Fruit fly (Drosophila melanogaster) whole organism, embryonic: ENCODE data around the gene tsl.
A peak's percentile ranks its signal among the peaks of the same experiment; 100 is the strongest.

Experiments used
- Blimp-1 ChIP-seq: fragments of 200-800 bp; sonication (Bioruptor generic); optimal IDR thresholded peaks from 3 replicates; lab custom pipeline; 2018; ENCODE audit warnings: missing biosample characterization, missing genetic modification characterization, mild to moderate bottlenecking, moderate library complexity, missing genetic modification reagents
- CG11398 ChIP-seq: fragments of 200-800 bp; sonication (Bioruptor generic); optimal IDR thresholded peaks from 2 replicates; lab custom pipeline; 2016; ENCODE audit warnings: missing biosample characterization, missing genetic modification characterization
- CG11723 ChIP-seq: fragments of 200-800 bp; sonication (Bioruptor generic); optimal IDR thresholded peaks from 2 replicates; lab custom pipeline; 2017; ENCODE audit warnings: missing biosample characterization, mild to moderate bottlenecking, missing genetic modification characterization
- CG12104 ChIP-seq: fragments of 200-800 bp; sonication (Bioruptor generic); optimal IDR thresholded peaks from 3 replicates; lab custom pipeline; 2016; ENCODE audit warnings: missing biosample characterization, missing genetic modification characterization
- CG12236 ChIP-seq: fragments of 200-800 bp; sonication (Bioruptor generic); optimal IDR thresholded peaks from 2 replicates; lab custom pipeline; 2016; ENCODE audit warnings: missing biosample characterization, missing genetic modification characterization
- CG12744 ChIP-seq: fragments of 200-800 bp; sonication (Bioruptor generic); optimal IDR thresholded peaks from 2 replicates; lab custom pipeline; 2016; ENCODE audit warnings: missing biosample characterization, missing genetic modification characterization
- CG12769 ChIP-seq: fragments of 200-800 bp; sonication (Bioruptor generic); optimal IDR thresholded peaks from 2 replicates; lab custom pipeline; 2019; ENCODE audit warnings: missing biosample characterization, mild to moderate bottlenecking, missing genetic modification characterization, moderate library complexity
- CG12942 ChIP-seq: fragments of 200-800 bp; sonication (Bioruptor generic); optimal IDR thresholded peaks from 3 replicates; lab custom pipeline; 2016; ENCODE audit warnings: missing biosample characterization, missing genetic modification characterization
- CG15269 ChIP-seq: fragments of 200-800 bp; sonication (Bioruptor generic); optimal IDR thresholded peaks from 2 replicates; lab custom pipeline; 2018; ENCODE audit warnings: missing biosample characterization, mild to moderate bottlenecking, missing genetic modification characterization, moderate library complexity
- CG17359 ChIP-seq: fragments of 200-800 bp; sonication (Bioruptor generic); optimal IDR thresholded peaks from 3 replicates; lab custom pipeline; 2018; ENCODE audit warnings: missing biosample characterization, mild to moderate bottlenecking, missing genetic modification characterization, moderate library complexity
- CG17612 ChIP-seq: fragments of 200-800 bp; sonication (Bioruptor generic); IDR thresholded peaks from 2 replicates; pipeline ENCODE4 v1.3.6; 2022; ENCODE audit warnings: missing biosample characterization, missing genetic modification characterization
- CG2116 ChIP-seq: fragments of 200-800 bp; sonication (Bioruptor generic); optimal IDR thresholded peaks from 3 replicates; lab custom pipeline; 2018; ENCODE audit warnings: missing biosample characterization, mild to moderate bottlenecking, missing genetic modification characterization
- CG30020 ChIP-seq: fragments of 200-800 bp; optimal IDR thresholded peaks from 2 replicates; lab custom pipeline; 2019; ENCODE audit warnings: missing biosample characterization, mild to moderate bottlenecking, missing genetic modification characterization, moderate library complexity
- CG31224 ChIP-seq: fragments of 200-800 bp; sonication (Bioruptor generic); IDR thresholded peaks from 2 replicates; pipeline ENCODE4 v1.3.6; 2022; ENCODE audit warnings: missing biosample characterization, missing genetic modification characterization
- CG31441 ChIP-seq: fragments of 200-800 bp; sonication (Bioruptor generic); IDR thresholded peaks from 2 replicates; pipeline ENCODE4 v1.3.6; 2022; ENCODE audit warnings: missing biosample characterization, missing genetic modification characterization
- CG32767 ChIP-seq: fragments of 200-800 bp; sonication (Bioruptor generic); IDR thresholded peaks from 2 replicates; pipeline ENCODE4 v1.3.6; 2022; ENCODE audit warnings: missing biosample characterization, missing genetic modification characterization
- CG4707 ChIP-seq: fragments of 200-800 bp; sonication (Bioruptor generic); optimal IDR thresholded peaks from 2 replicates; lab custom pipeline; 2018; ENCODE audit warnings: missing biosample characterization, mild to moderate bottlenecking, missing genetic modification characterization, moderate library complexity
- CG5245 ChIP-seq: fragments of 200-800 bp; sonication (Bioruptor generic); optimal IDR thresholded peaks from 3 replicates; lab custom pipeline; 2016; ENCODE audit warnings: missing biosample characterization, missing genetic modification characterization
- CG5953 ChIP-seq: fragments of 200-800 bp; sonication (Bioruptor generic); IDR thresholded peaks from 2 replicates; pipeline ENCODE4 v1.3.6; 2022; ENCODE audit warnings: missing biosample characterization, missing genetic modification characterization
- CG6654 ChIP-seq: fragments of 200-800 bp; sonication (Bioruptor generic); optimal IDR thresholded peaks from 2 replicates; lab custom pipeline; 2017; ENCODE audit warnings: missing biosample characterization, mild to moderate bottlenecking, missing genetic modification characterization
- CG9437 ChIP-seq: fragments of 200-800 bp; sonication (Bioruptor generic); optimal IDR thresholded peaks from 2 replicates; lab custom pipeline; 2018; ENCODE audit warnings: missing biosample characterization, mild to moderate bottlenecking, missing genetic modification characterization
- CHES-1-like ChIP-seq: fragments of 200-800 bp; sonication (Bioruptor generic); optimal IDR thresholded peaks from 2 replicates; lab custom pipeline; 2016; ENCODE audit warnings: missing biosample characterization, missing genetic modification characterization
- Ets97D ChIP-seq: fragments of 200-800 bp; sonication (Bioruptor generic); optimal IDR thresholded peaks from 3 replicates; lab custom pipeline; 2016; ENCODE audit warnings: missing biosample characterization, missing genetic modification characterization
- Kr ChIP-seq: fragments of 200-800 bp; sonication (Bioruptor generic); optimal IDR thresholded peaks from 2 replicates; lab custom pipeline; 2017; ENCODE audit warnings: missing biosample characterization, mild to moderate bottlenecking, missing genetic modification characterization
- Lpt ChIP-seq: fragments of >200 bp; optimal IDR thresholded peaks from 2 replicates; lab custom pipeline; 2018; ENCODE audit warnings: missing biosample characterization, missing genetic modification characterization
- Nf-YB ChIP-seq: fragments of 200-800 bp; sonication (Bioruptor generic); optimal IDR thresholded peaks from 3 replicates; lab custom pipeline; 2019; ENCODE audit warnings: missing biosample characterization, mild to moderate bottlenecking, missing genetic modification characterization, moderate library complexity
- Oli ChIP-seq: fragments of 200-800 bp; sonication (Bioruptor generic); optimal IDR thresholded peaks from 2 replicates; lab custom pipeline; 2018; ENCODE audit warnings: missing biosample characterization, mild to moderate bottlenecking, missing genetic modification characterization, moderate library complexity
- Optix ChIP-seq: fragments of 200-800 bp; sonication (Bioruptor generic); IDR thresholded peaks from 3 replicates; pipeline ENCODE4 v1.3.6; 2022; ENCODE audit warnings: missing biosample characterization, missing genetic modification characterization
- Rfx ChIP-seq: fragments of 200-800 bp; sonication (Bioruptor generic); IDR thresholded peaks from 2 replicates; pipeline ENCODE4 v1.3.6; 2022; ENCODE audit warnings: missing biosample characterization, missing genetic modification characterization
- Sry-δ ChIP-seq: fragments of 200-800 bp; sonication (Bioruptor generic); optimal IDR thresholded peaks from 2 replicates; lab custom pipeline; 2016; ENCODE audit warnings: missing biosample characterization, missing genetic modification characterization
- Trl ChIP-seq, 3 experiments: fragments of >200 bp in 2 of 3; fragments of 200-800 bp in 1 of 3; sonication (Bioruptor generic) in 1 of 3; optimal IDR thresholded peaks; 2 replicates in 1 of 3; 3 replicates in 2 of 3; lab custom pipeline; 2016 to 2017; ENCODE audit warnings: missing biosample characterization in 1 of 3, missing genetic modification characterization in 1 of 3
- Usf ChIP-seq: fragments of 200-800 bp; sonication (Bioruptor generic); optimal IDR thresholded peaks from 2 replicates; lab custom pipeline; 2017; ENCODE audit warnings: missing genotype, missing biosample characterization, missing genetic modification characterization
- Xrp1 ChIP-seq: fragments of 200-800 bp; sonication (Bioruptor generic); IDR thresholded peaks from 2 replicates; pipeline ENCODE4 v1.3.6; 2022; ENCODE audit warnings: missing biosample characterization, missing genetic modification characterization
- bab2 ChIP-seq: fragments of 200-800 bp; sonication (Bioruptor generic); optimal IDR thresholded peaks from 2 replicates; lab custom pipeline; 2016; ENCODE audit warnings: missing biosample characterization, missing genetic modification characterization
- bsh ChIP-seq, 2 experiments: fragments of 200-800 bp; sonication (Bioruptor generic); optimal IDR thresholded peaks; 2 replicates each; lab custom pipeline; 2017 to 2018; ENCODE audit warnings: mild to moderate bottlenecking in 2 of 2, missing biosample characterization in 2 of 2, missing genetic modification characterization in 2 of 2, moderate library complexity in 1 of 2
- chif ChIP-seq, 2 experiments: fragments of 200-800 bp; sonication (Bioruptor generic); optimal IDR thresholded peaks; 3 replicates each; lab custom pipeline; 2016; ENCODE audit warnings: missing biosample characterization in 2 of 2, missing genetic modification characterization in 2 of 2
- corto ChIP-seq: fragments of 200-800 bp; sonication (Bioruptor generic); optimal IDR thresholded peaks from 2 replicates; lab custom pipeline; 2016; ENCODE audit warnings: missing biosample characterization, mild to moderate bottlenecking, missing genetic modification characterization, moderate library complexity
- cwo ChIP-seq: fragments of 200-800 bp; sonication (Bioruptor generic); optimal IDR thresholded peaks from 3 replicates; lab custom pipeline; 2017; ENCODE audit warnings: missing biosample characterization, missing genetic modification characterization, mild to moderate bottlenecking, moderate library complexity, missing genetic modification reagents
- exex ChIP-seq: fragments of 200-800 bp; sonication (Bioruptor generic); optimal IDR thresholded peaks from 4 replicates; lab custom pipeline; 2018; ENCODE audit warnings: missing biosample characterization, mild to moderate bottlenecking, missing genetic modification characterization, moderate library complexity
- fu2 ChIP-seq: fragments of 200-800 bp; sonication (Bioruptor generic); optimal IDR thresholded peaks from 2 replicates; lab custom pipeline; 2016; ENCODE audit warnings: missing biosample characterization, missing genetic modification characterization
- gro ChIP-seq: fragments of 200-800 bp; sonication (Bioruptor generic); optimal IDR thresholded peaks from 2 replicates; lab custom pipeline; 2016; ENCODE audit warnings: missing biosample characterization, missing genetic modification characterization
- gsb ChIP-seq: fragments of 200-800 bp; sonication (Bioruptor generic); IDR thresholded peaks from 2 replicates; pipeline ENCODE4 v1.3.6; 2022; ENCODE audit warnings: missing biosample characterization, missing genetic modification characterization
- h ChIP-seq: fragments of >200 bp; optimal IDR thresholded peaks from 2 replicates; lab custom pipeline; 2017
- insv ChIP-seq, 2 experiments: fragments of 200-800 bp; sonication (Bioruptor generic); optimal IDR thresholded peaks; 3 replicates each; lab custom pipeline; 2016 to 2018; ENCODE audit warnings: missing biosample characterization in 2 of 2, missing genetic modification characterization in 2 of 2
- lab ChIP-seq: fragments of 200-800 bp; sonication (Bioruptor generic); optimal IDR thresholded peaks from 3 replicates; lab custom pipeline; 2017; ENCODE audit warnings: missing biosample characterization, missing genetic modification characterization, mild to moderate bottlenecking, moderate library complexity, missing genetic modification reagents
- lmd ChIP-seq: fragments of 200-800 bp; sonication (Bioruptor generic); IDR thresholded peaks from 2 replicates; pipeline ENCODE4 v1.3.6; 2022; ENCODE audit warnings: missing biosample characterization, missing genetic modification characterization
- nerfin-1 ChIP-seq: fragments of 200-800 bp; sonication (Bioruptor generic); optimal IDR thresholded peaks from 3 replicates; lab custom pipeline; 2019; ENCODE audit warnings: missing biosample characterization, mild to moderate bottlenecking, missing genetic modification characterization, moderate library complexity
- p53 ChIP-seq: fragments of 200-800 bp; sonication (Bioruptor generic); optimal IDR thresholded peaks from 2 replicates; lab custom pipeline; 2016; ENCODE audit warnings: missing biosample characterization, missing genetic modification characterization
- sc ChIP-seq, 3 experiments: fragments of >200 bp in 2 of 3; fragments of 200-800 bp in 1 of 3; sonication (Bioruptor generic) in 1 of 3; optimal IDR thresholded peaks; 2 replicates in 2 of 3; 3 replicates in 1 of 3; lab custom pipeline; 2017; ENCODE audit warnings: mild to moderate bottlenecking in 1 of 3, missing biosample characterization in 1 of 3, missing genetic modification characterization in 1 of 3, missing genetic modification reagents in 1 of 3
- sens-2 ChIP-seq: fragments of 200-800 bp; sonication (Bioruptor generic); IDR thresholded peaks from 2 replicates; pipeline ENCODE4 v1.3.6; 2022; ENCODE audit warnings: missing biosample characterization, missing genetic modification characterization
- vvl ChIP-seq: fragments of 200-800 bp; sonication (Bioruptor generic); IDR thresholded peaks from 2 replicates; pipeline ENCODE4 v1.3.6; 2022; ENCODE audit warnings: missing biosample characterization, missing genetic modification characterization

Gene tsl

dm6 chr3R:21732901-21733300, 49.4 kb downstream of the tsl start (continued):
- TF ChIP-seq h (lab: Kevin White, UChicago) (no peak), CG32767 (GFP tag; lab: Robert Waterston, UW) (no peak), bsh (GFP tag; optimal IDR thresholded peaks at IDR 0.05; lab: Kevin White, UChicago) (peak in 1 of 2 experiments; percentile 37), corto (GFP tag; lab: Kevin White, UChicago) (no peak), Blimp-1 (peak; percentile 62), p53 (no peak), CG12236 (no peak), CG11398 (no peak), Rfx (GFP tag; lab: Robert Waterston, UW) (no peak), vvl (GFP tag; lab: Robert Waterston, UW) (peak; percentile 45), Kr (GFP tag; lab: Kevin White, UChicago) (no peak), CG12942 (GFP tag; lab: Kevin White, UChicago) (no peak), Nf-YB (GFP tag; lab: Kevin White, UChicago) (no peak), gsb (GFP tag; lab: Robert Waterston, UW) (no peak), cwo (GFP tag; lab: Kevin White, UChicago) (no peak), CG11723 (no peak), CG9437 (GFP tag; lab: Kevin White, UChicago) (no peak), CG5953 (GFP tag; lab: Robert Waterston, UW) (no peak), CG30020 (tag; lab: Kevin White, UChicago) (no peak), CG4707 (GFP tag; lab: Kevin White, UChicago) (no peak), Oli (tag; lab: Kevin White, UChicago) (no peak), insv (GFP tag; optimal IDR thresholded peaks at IDR 0.05; lab: Kevin White, UChicago) (no peak), chif (GFP tag; optimal IDR thresholded peaks at IDR 0.05; lab: Kevin White, UChicago) (no peak), Trl (optimal IDR thresholded peaks at IDR 0.05; lab: Kevin White, UChicago) (no peak), Trl (GFP tag; optimal IDR thresholded peaks at IDR 0.05; lab: Kevin White, UChicago) (no peak), lab (GFP tag; lab: Kevin White, UChicago) (no peak), Xrp1 (peak; percentile 49; the same call in 1 of the 2 replicates), sc (optimal IDR thresholded peaks at IDR 0.05; lab: Kevin White, UChicago) (no peak), sc (GFP tag; optimal IDR thresholded peaks at IDR 0.05; lab: Kevin White, UChicago) (no peak), CG31441 (GFP tag; lab: Robert Waterston, UW) (0 out of 2 replicates have a peak, but pooled peaks have one; percentile 17), CHES-1-like (GFP tag; lab: Kevin White, UChicago) (no peak), CG12744 (no peak), Sry-δ (GFP tag; lab: Kevin White, UChicago) (no peak), CG12769 (tag; lab: Kevin White, UChicago) (no peak), CG15269 (tag; lab: Kevin White, UChicago) (no peak), sens-2 (GFP tag; lab: Robert Waterston, UW) (no peak), CG17612 (no peak), Usf (GFP tag; lab: Kevin White, UChicago) (no peak), fu2 (no peak), gro (GFP tag; lab: Kevin White, UChicago) (no peak), Ets97D (GFP tag; lab: Kevin White, UChicago) (no peak), CG17359 (tag; lab: Kevin White, UChicago) (no peak), CG6654 (GFP tag; lab: Kevin White, UChicago) (no peak), bab2 (GFP tag; lab: Kevin White, UChicago) (no peak), lmd (GFP tag; lab: Robert Waterston, UW) (0 out of 2 replicates have a peak, but pooled peaks have one; percentile 7), Lpt (GFP tag; lab: Kevin White, UChicago) (no peak), Optix (no peak), CG12104 (GFP tag; lab: Kevin White, UChicago) (no peak), CG2116 (GFP tag; lab: Kevin White, UChicago) (no peak), CG5245 (GFP tag; lab: Kevin White, UChicago) (peak; percentile 3), nerfin-1 (no peak), exex (tag; lab: Kevin White, UChicago) (no peak), CG31224 (GFP tag; lab: Robert Waterston, UW) (no peak)
